Fruit fly (Drosophila melanogaster): ENCODE measurements around the gene CG15539.

DNA sequence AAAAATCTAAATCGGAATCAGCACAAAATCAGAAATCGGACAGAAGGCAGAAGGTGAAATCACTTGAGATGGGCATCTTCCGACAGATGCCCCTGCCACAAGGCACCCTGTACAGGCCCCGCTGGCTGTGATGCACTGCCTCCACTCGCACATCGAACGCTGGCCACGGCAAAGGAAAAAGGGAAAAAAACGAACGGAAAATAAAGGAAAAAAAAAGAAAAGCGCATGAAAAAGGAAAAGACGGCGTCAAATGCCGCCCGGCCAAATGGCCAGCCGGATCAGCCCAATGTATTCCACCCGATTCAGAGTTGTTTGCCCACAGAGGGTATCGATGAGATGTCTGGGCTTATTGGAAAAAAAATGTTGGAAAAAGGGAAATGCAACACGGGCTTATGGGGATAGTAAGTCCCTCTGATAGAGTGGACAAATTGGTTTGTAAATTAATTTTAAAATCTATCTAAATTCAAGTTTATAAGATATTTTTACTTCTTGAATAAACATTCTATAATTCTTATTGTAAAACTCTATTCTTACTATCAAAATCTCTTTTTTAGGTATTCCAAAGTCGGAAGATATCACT, 25.4 kb downstream of the CG15539 start:
- no peak for TF ChIP-seq h (optimal IDR thresholded peaks at IDR 0.05)
- no peak for TF ChIP-seq insv (optimal IDR thresholded peaks at IDR 0.05)
